Worm (Caenorhabditis elegans) whole organism, L4 larva: Measurements from ENCODE around the gene bre-3.

Experiments used
- D1046.2 ChIP-seq: fragments of 200-800 bp; sonication (Bioruptor generic); IDR thresholded peaks from 2 replicates; pipeline ENCODE4 v1.3.6; 2022; ENCODE audit warnings: missing genetic modification characterization, missing compliant biosample characterization
- F49E8.2 ChIP-seq: sonication (generic microtip); optimal IDR thresholded peaks from 2 replicates; lab custom pipeline; 2016; ENCODE audit warnings: missing compliant biosample characterization, mild to moderate bottlenecking, missing genetic modification characterization, borderline replicate concordance
- T26A8.4 ChIP-seq: fragments of 200-800 bp; sonication (Bioruptor generic); IDR thresholded peaks from 2 replicates; pipeline ENCODE4 v1.3.6; 2022; ENCODE audit warnings: missing genetic modification characterization, missing compliant biosample characterization
- Y105C5A.15 ChIP-seq: fragments of 200-800 bp; sonication (Bioruptor generic); IDR thresholded peaks from 2 replicates; pipeline ENCODE4 v1.3.6; 2022; ENCODE audit warnings: missing genetic modification characterization, missing compliant biosample characterization
- Y75B8A.6 ChIP-seq: fragments of 200-800 bp; sonication (Bioruptor generic); IDR thresholded peaks from 2 replicates; pipeline ENCODE4 v1.3.6; 2022; ENCODE audit warnings: missing genetic modification reagents, missing genetic modification characterization, missing compliant biosample characterization
- ZK337.2 ChIP-seq: fragments of 200-800 bp; sonication (Bioruptor generic); IDR thresholded peaks from 2 replicates; pipeline ENCODE4 v1.3.6; 2022; ENCODE audit warnings: missing genetic modification reagents, missing genetic modification characterization, missing compliant biosample characterization
- ZK546.5 ChIP-seq, 2 experiments: sonication (generic microtip); optimal IDR thresholded peaks; 2 replicates each; lab custom pipeline; 2017; ENCODE audit warnings: missing biosample characterization in 2 of 2, missing genetic modification characterization in 2 of 2
- ama-1 ChIP-seq: fragments of 150-350 bp; optimal IDR thresholded peaks from 2 replicates; lab custom pipeline; 2014; ENCODE audit warnings: inconsistent platforms, mixed read lengths
- arid-1 ChIP-seq: fragments of 200-800 bp; sonication (Bioruptor generic); conservative IDR thresholded peaks from 2 replicates; pipeline ENCODE4 v1.3.6; 2022; ENCODE audit warnings: missing genetic modification reagents, missing genetic modification characterization, missing compliant biosample characterization
- attf-4 ChIP-seq: sonication (generic microtip); optimal IDR thresholded peaks from 3 replicates; lab custom pipeline; 2017; ENCODE audit warnings: missing biosample characterization, missing genetic modification characterization
- ceh-44 ChIP-seq: fragments of 200-800 bp; sonication (Bioruptor generic); IDR thresholded peaks from 2 replicates; pipeline ENCODE4 v1.3.6; 2022; ENCODE audit warnings: missing genetic modification reagents, missing genetic modification characterization, missing compliant biosample characterization
- ceh-62 ChIP-seq: sonication (generic microtip); optimal IDR thresholded peaks from 2 replicates; lab custom pipeline; 2017; ENCODE audit warnings: missing biosample characterization, missing genetic modification characterization
- ceh-82 ChIP-seq: sonication (generic microtip); optimal IDR thresholded peaks from 2 replicates; lab custom pipeline; 2017; ENCODE audit warnings: missing biosample characterization, missing genetic modification characterization
- ces-1 ChIP-seq: fragments of 150-350 bp; sonication (generic microtip); optimal IDR thresholded peaks from 4 replicates; lab custom pipeline; 2014; ENCODE audit warnings: missing biosample characterization, missing genetic modification reagents, missing genetic modification characterization
- cey-2 ChIP-seq: sonication (generic microtip); optimal IDR thresholded peaks from 3 replicates; lab custom pipeline; 2017; ENCODE audit warnings: missing genetic modification characterization, mild to moderate bottlenecking, missing compliant biosample characterization, antibody characterized with exemption, borderline replicate concordance; ENCODE audit not compliant: insufficient read depth
- daf-12 ChIP-seq: fragments of 150-350 bp; optimal IDR thresholded peaks from 2 replicates; lab custom pipeline; 2014; ENCODE audit warnings: missing biosample characterization, missing genetic modification reagents, missing genetic modification characterization
- dmd-6 ChIP-seq: fragments of 200-800 bp; sonication (Bioruptor generic); IDR thresholded peaks from 2 replicates; pipeline ENCODE4 v1.3.6; 2022; ENCODE audit warnings: missing genetic modification reagents, missing genetic modification characterization, missing compliant biosample characterization
- dpl-1 ChIP-seq: fragments of 150-350 bp; optimal IDR thresholded peaks from 2 replicates; lab custom pipeline; 2014; ENCODE audit warnings: missing biosample characterization, missing genetic modification reagents, missing genetic modification characterization
- duxl-1 ChIP-seq: sonication (generic microtip); optimal IDR thresholded peaks from 2 replicates; lab custom pipeline; 2016; ENCODE audit warnings: mild to moderate bottlenecking, missing genetic modification characterization, moderate library complexity, missing compliant biosample characterization; ENCODE audit not compliant: poor library complexity
- dve-1 ChIP-seq: sonication (generic microtip); optimal IDR thresholded peaks from 2 replicates; lab custom pipeline; 2017; ENCODE audit warnings: antibody characterized with exemption, mild to moderate bottlenecking, missing genetic modification characterization, missing compliant biosample characterization; ENCODE audit not compliant: insufficient read depth
- egl-43 ChIP-seq: fragments of 200-800 bp; sonication (Bioruptor generic); IDR thresholded peaks from 2 replicates; pipeline ENCODE4 v1.3.6; 2022; ENCODE audit warnings: missing genetic modification reagents, missing genetic modification characterization, missing compliant biosample characterization
- fkh-10 ChIP-seq: fragments of 150-350 bp; optimal IDR thresholded peaks from 2 replicates; lab custom pipeline; 2014; ENCODE audit warnings: missing biosample characterization, missing genetic modification reagents, missing genetic modification characterization
- fos-1 ChIP-seq: fragments of 150-350 bp; optimal IDR thresholded peaks from 2 replicates; lab custom pipeline; 2014; ENCODE audit warnings: missing biosample characterization, missing genetic modification characterization
- hmg-1.1 ChIP-seq: fragments of 200-800 bp; sonication (Bioruptor generic); IDR thresholded peaks from 2 replicates; pipeline ENCODE4 v1.3.6; 2022; ENCODE audit warnings: missing genetic modification reagents, missing genetic modification characterization, missing compliant biosample characterization
- jun-1 ChIP-seq: fragments of 150-350 bp; optimal IDR thresholded peaks from 2 replicates; lab custom pipeline; 2014; ENCODE audit warnings: missing biosample characterization, missing genetic modification reagents, missing genetic modification characterization
- lim-7 ChIP-seq: fragments of 200-800 bp; sonication (Bioruptor generic); IDR thresholded peaks from 2 replicates; pipeline ENCODE4 v1.3.6; 2022; ENCODE audit warnings: missing genetic modification characterization, missing compliant biosample characterization
- lin-15B ChIP-seq: fragments of 150-350 bp; sonication (generic microtip); optimal IDR thresholded peaks from 3 replicates; lab custom pipeline; 2014; ENCODE audit warnings: missing biosample characterization, missing genetic modification characterization
- lin-29 ChIP-seq: fragments of 200-800 bp; sonication (Bioruptor generic); IDR thresholded peaks from 2 replicates; pipeline ENCODE4 v1.3.6; 2022; ENCODE audit warnings: missing genetic modification reagents, missing genetic modification characterization, missing compliant biosample characterization
- lin-38 ChIP-seq: fragments of 200-800 bp; sonication (Bioruptor generic); IDR thresholded peaks from 2 replicates; pipeline ENCODE4 v1.3.6; 2022; ENCODE audit warnings: missing genetic modification reagents, missing genetic modification characterization, missing compliant biosample characterization
- lir-3 ChIP-seq: sonication (generic microtip); optimal IDR thresholded peaks from 2 replicates; lab custom pipeline; 2016; ENCODE audit warnings: mild to moderate bottlenecking, missing genetic modification characterization, missing compliant biosample characterization
- lsy-2 ChIP-seq, 2 experiments: fragments of 150-350 bp in 1 of 2; sonication (generic microtip) in 1 of 2; optimal IDR thresholded peaks; 2 replicates each; lab custom pipeline; 2014 to 2017; ENCODE audit warnings: missing biosample characterization in 2 of 2, missing genetic modification characterization in 2 of 2
- madf-5 ChIP-seq, 2 experiments: fragments of 200-800 bp; sonication (Bioruptor generic); IDR thresholded peaks; 2 replicates each; pipeline ENCODE4 v1.3.6; 2022; ENCODE audit warnings: missing compliant biosample characterization in 2 of 2, missing genetic modification characterization in 2 of 2
- madf-9 ChIP-seq: fragments of 200-800 bp; sonication (Bioruptor generic); conservative IDR thresholded peaks from 2 replicates; pipeline ENCODE4 v1.3.6; 2022; ENCODE audit warnings: missing genetic modification reagents, missing genetic modification characterization, missing compliant biosample characterization
- mdt-29 ChIP-seq: fragments of 200-800 bp; sonication (Bioruptor generic); IDR thresholded peaks from 2 replicates; pipeline ENCODE4 v1.3.6; 2022; ENCODE audit warnings: missing genetic modification reagents, missing genetic modification characterization, missing compliant biosample characterization
- mep-1 ChIP-seq: fragments of 150-350 bp; sonication (generic microtip); optimal IDR thresholded peaks from 3 replicates; lab custom pipeline; 2014; ENCODE audit warnings: missing biosample characterization, missing genetic modification characterization
- nhr-10 ChIP-seq: fragments of 150-350 bp; optimal IDR thresholded peaks from 2 replicates; lab custom pipeline; 2014; ENCODE audit warnings: missing biosample characterization, missing genetic modification characterization
- nhr-102 ChIP-seq: sonication (generic microtip); optimal IDR thresholded peaks from 2 replicates; lab custom pipeline; 2016; ENCODE audit warnings: mild to moderate bottlenecking, missing genetic modification characterization, moderate library complexity, missing compliant biosample characterization
- nhr-11 ChIP-seq: fragments of 150-350 bp; optimal IDR thresholded peaks from 2 replicates; lab custom pipeline; 2014; ENCODE audit warnings: missing biosample characterization, missing genetic modification characterization
- nhr-25 ChIP-seq: sonication (generic microtip); optimal IDR thresholded peaks from 2 replicates; lab custom pipeline; 2017; ENCODE audit warnings: missing genetic modification characterization, mild to moderate bottlenecking, missing compliant biosample characterization, antibody characterized with exemption, moderate library complexity, borderline replicate concordance; ENCODE audit not compliant: insufficient read depth
- nhr-48 ChIP-seq: sonication (generic microtip); optimal IDR thresholded peaks from 2 replicates; lab custom pipeline; 2016; ENCODE audit warnings: mild to moderate bottlenecking, missing genetic modification characterization, missing compliant biosample characterization
- pha-4 ChIP-seq, 2 experiments: fragments of 150-350 bp in 1 of 2; fragments of 200-800 bp in 1 of 2; sonication (Bioruptor generic) in 1 of 2; IDR thresholded peaks in 1 of 2; optimal IDR thresholded peaks in 1 of 2; 2 replicates each; pipeline versions ENCODE4 v1.3.6 to Lab custom; 2014 to 2022; ENCODE audit warnings: missing genetic modification characterization in 2 of 2, missing genetic modification reagents in 2 of 2, missing biosample characterization in 1 of 2, missing compliant biosample characterization in 1 of 2
- rbr-2 ChIP-seq: sonication (generic microtip); optimal IDR thresholded peaks from 2 replicates; lab custom pipeline; 2016; ENCODE audit warnings: missing genotype, missing genetic modification characterization, missing compliant biosample characterization
- sdz-12 ChIP-seq: fragments of 200-800 bp; sonication (Bioruptor generic); optimal IDR thresholded peaks from 2 replicates; lab custom pipeline; 2018; ENCODE audit warnings: mild to moderate bottlenecking, missing genetic modification characterization, missing compliant biosample characterization
- set-16 ChIP-seq: fragments of 200-800 bp; sonication (Bioruptor generic); IDR thresholded peaks from 2 replicates; pipeline ENCODE4 v1.3.6; 2022; ENCODE audit warnings: missing genetic modification reagents, missing genetic modification characterization, missing compliant biosample characterization
- unc-39 ChIP-seq: sonication (generic microtip); optimal IDR thresholded peaks from 2 replicates; lab custom pipeline; 2017; ENCODE audit warnings: missing biosample characterization, missing genetic modification characterization
- unc-62 ChIP-seq, 3 experiments: fragments of 150-350 bp in 1 of 3; sonication (generic microtip); optimal IDR thresholded peaks in 2 of 3; peaks in 1 of 3; 1 replicate in 1 of 3; 2 replicates in 2 of 3; lab custom pipeline; 2014 to 2017; ENCODE audit warnings: missing biosample characterization in 3 of 3, missing genetic modification characterization in 3 of 3, missing genetic modification reagents in 3 of 3, missing genotype in 1 of 3
- zip-11 ChIP-seq: fragments of 200-800 bp; sonication (Bioruptor generic); IDR thresholded peaks from 2 replicates; pipeline ENCODE4 v1.3.6; 2022; ENCODE audit warnings: missing genetic modification characterization, missing compliant biosample characterization
- ztf-11 ChIP-seq: fragments of 150-350 bp; optimal IDR thresholded peaks from 2 replicates; lab custom pipeline; 2014; ENCODE audit warnings: missing biosample characterization, missing genetic modification characterization
- ztf-7 ChIP-seq: fragments of 150-350 bp; optimal IDR thresholded peaks from 2 replicates; lab custom pipeline; 2014; ENCODE audit warnings: missing biosample characterization, missing genetic modification characterization

bre-3 gene

ce11 chrIII:9443417-9444027 lies 41.8 kb downstream of the bre-3 start, which contains the start of gene pir-2:
Gene pir-2, minus strand, starts transcription at chrIII:9443634.
- TF ChIP-seq T26A8.4 (peak; percentile 51), ztf-7 (tag; lab: Kevin White, UChicago) (peak; percentile 46), ZK546.5 (tag; optimal IDR thresholded peaks at IDR 0.05; lab: Kevin White, UChicago) (no peak), dmd-6 (GFP tag; lab: Robert Waterston, UW) (peak; percentile 61), daf-12 (tag; lab: Kevin White, UChicago) (no peak), D1046.2 (GFP tag; lab: Robert Waterston, UW) (no peak), hmg-1.1 (GFP tag; lab: Robert Waterston, UW) (peak; percentile 81), duxl-1 (tag; lab: Kevin White, UChicago) (peak; percentile 29), nhr-10 (tag; lab: Kevin White, UChicago) (peak; percentile 26), dpl-1 (GFP tag; lab: Kevin White, UChicago) (peak; percentile 93), madf-5 (GFP tag; IDR thresholded peaks at IDR 0.05; lab: Robert Waterston, UW) (no peak), madf-9 (GFP tag; lab: Robert Waterston, UW) (no peak), Y75B8A.6 (GFP tag; lab: Robert Waterston, UW) (no peak), lin-38 (peak; percentile 79), ZK337.2 (no peak), F49E8.2 (tag; lab: Kevin White, UChicago) (no peak), nhr-102 (tag; lab: Kevin White, UChicago) (peak; percentile 26), ceh-44 (GFP tag; lab: Robert Waterston, UW) (no peak), egl-43 (GFP tag; lab: Robert Waterston, UW) (no peak), pha-4 (GFP tag; IDR thresholded peaks at IDR 0.05; lab: Robert Waterston, UW) (peak; percentile 38; the same call in 1 of the 2 replicates), pha-4 (tag; optimal IDR thresholded peaks at IDR 0.05; lab: Kevin White, UChicago) (no peak), nhr-25 (tag; lab: Kevin White, UChicago) (peak; percentile 69), unc-39 (tag; lab: Kevin White, UChicago) (no peak), nhr-11 (tag; lab: Kevin White, UChicago) (peak; percentile 75), sdz-12 (GFP tag; lab: Kevin White, UChicago) (no peak), lin-29 (GFP tag; lab: Robert Waterston, UW) (no peak), cey-2 (tag; lab: Kevin White, UChicago) (no peak), ztf-11 (tag; lab: Kevin White, UChicago) (no peak), zip-11 (GFP tag; lab: Robert Waterston, UW) (no peak), attf-4 (tag; lab: Kevin White, UChicago) (no peak), ceh-82 (tag; lab: Kevin White, UChicago) (no peak), rbr-2 (tag; lab: Kevin White, UChicago) (peak; percentile 84), jun-1 (tag; lab: Kevin White, UChicago) (no peak), lir-3 (no peak), unc-62 (GFP tag; optimal IDR thresholded peaks at IDR 0.05 in 1 of 2; lab: Kevin White, UChicago) (peak in 1 of 2 experiments; percentile 96), unc-62 (tag; optimal IDR thresholded peaks at IDR 0.05; lab: Kevin White, UChicago) (no peak), fkh-10 (GFP tag; lab: Kevin White, UChicago) (peak; percentile 44), Y105C5A.15 (GFP tag; lab: Robert Waterston, UW) (no peak), fos-1 (no peak), mdt-29 (GFP tag; lab: Robert Waterston, UW) (no peak), lim-7 (GFP tag; lab: Robert Waterston, UW) (no peak), set-16 (GFP tag; lab: Robert Waterston, UW) (peak; percentile 50), ama-1 (lab: Kevin White, UChicago) (peak; percentile 89), arid-1 (peak; percentile 51; the same call in 1 of the 2 replicates), nhr-48 (tag; lab: Kevin White, UChicago) (peak; percentile 7), ceh-62 (no peak), lin-15B (tag; lab: Kevin White, UChicago) (no peak), ces-1 (no peak), mep-1 (tag; lab: Kevin White, UChicago) (peak; percentile 85), dve-1 (peak; percentile 78), lsy-2 (tag; optimal IDR thresholded peaks at IDR 0.05; lab: Kevin White, UChicago) (peak; percentile 64 to 92)
